Fruit fly (Drosophila melanogaster) whole organism: Measurements from ENCODE around the gene Amun.

ENCODE experiments used
- CG8478 ChIP-seq: fragments of >200 bp; optimal IDR thresholded peaks from 2 replicates; lab custom pipeline; 2018; ENCODE audit warnings: inconsistent platforms
- EcR ChIP-seq, 2 experiments: fragments of >200 bp; optimal IDR thresholded peaks; 2 replicates each; lab custom pipeline; 2017; ENCODE audit warnings: missing biosample characterization in 2 of 2, missing genetic modification characterization in 2 of 2, missing genetic modification reagents in 2 of 2
- pan ChIP-seq: fragments of >200 bp; optimal IDR thresholded peaks from 2 replicates; lab custom pipeline; 2017
- psq ChIP-seq: fragments of >200 bp; optimal IDR thresholded peaks from 2 replicates; lab custom pipeline; 2017
- usp ChIP-seq: fragments of >200 bp; optimal IDR thresholded peaks from 2 replicates; lab custom pipeline; 2017; ENCODE audit warnings: missing biosample characterization, missing genetic modification characterization, mixed read lengths

dm6 chrX:11685918-11686640, 29.3 kb downstream of the Amun start:
- TF ChIP-seq psq (lab: Kevin White, UChicago): no peak
- peak in 1 of 2 experiments; percentile 37 for TF ChIP-seq EcR (GFP tag; optimal IDR thresholded peaks at IDR 0.05; lab: Kevin White, UChicago)
- no peak for TF ChIP-seq pan (lab: Kevin White, UChicago)
- no peak for TF ChIP-seq CG8478 (lab: Kevin White, UChicago)
- no peak for TF ChIP-seq usp (GFP tag; lab: Kevin White, UChicago)
